Worm (Caenorhabditis elegans) whole organism, L1 larva: ENCODE data around the gene nhr-179.

Experiments used
- C34B4.2 ChIP-seq: sonication (generic microtip); optimal IDR thresholded peaks from 2 replicates; lab custom pipeline; 2017; ENCODE audit warnings: mild to moderate bottlenecking, missing genetic modification characterization, missing compliant biosample characterization
- aly-2 ChIP-seq: fragments of 150-350 bp; optimal IDR thresholded peaks from 2 replicates; lab custom pipeline; 2014; ENCODE audit warnings: missing biosample characterization, missing genetic modification characterization
- blmp-1 ChIP-seq: fragments of 150-350 bp; optimal IDR thresholded peaks from 2 replicates; lab custom pipeline; 2014; ENCODE audit warnings: missing biosample characterization, missing genetic modification characterization
- ceh-63 ChIP-seq: fragments of 200-800 bp; sonication (Bioruptor generic); optimal IDR thresholded peaks from 2 replicates; lab custom pipeline; 2018; ENCODE audit warnings: mild to moderate bottlenecking, missing genetic modification characterization, missing compliant biosample characterization
- ceh-8 ChIP-seq: fragments of 200-800 bp; sonication (Bioruptor generic); optimal IDR thresholded peaks from 2 replicates; lab custom pipeline; 2018; ENCODE audit warnings: mild to moderate bottlenecking, missing genetic modification characterization, moderate library complexity, missing compliant biosample characterization
- ceh-82 ChIP-seq, 3 experiments: fragments of 150-350 bp in 1 of 3; sonication (generic microtip) in 2 of 3; optimal IDR thresholded peaks; 2 replicates each; lab custom pipeline; 2014 to 2017; ENCODE audit warnings: missing biosample characterization in 3 of 3, missing genetic modification characterization in 3 of 3
- dpl-1 ChIP-seq, 3 experiments: fragments of 150-350 bp in 2 of 3; sonication (generic microtip) in 1 of 3; optimal IDR thresholded peaks; 2 replicates each; lab custom pipeline; 2014 to 2017; ENCODE audit warnings: missing biosample characterization in 3 of 3, missing genetic modification characterization in 3 of 3, missing genetic modification reagents in 3 of 3
- dsc-1 ChIP-seq: sonication (generic microtip); optimal IDR thresholded peaks from 2 replicates; lab custom pipeline; 2016; ENCODE audit warnings: mild to moderate bottlenecking, missing genetic modification characterization, missing compliant biosample characterization
- efl-1 ChIP-seq, 4 experiments: fragments of 150-350 bp; optimal IDR thresholded peaks in 3 of 4; peaks in 1 of 4; 1 replicate in 1 of 4; 2 replicates in 3 of 4; lab custom pipeline; 2014; ENCODE audit warnings: missing biosample characterization in 2 of 4, missing genetic modification characterization in 2 of 4, missing genetic modification reagents in 2 of 4
- efl-3 ChIP-seq: fragments of 200-800 bp; sonication (Bioruptor generic); optimal IDR thresholded peaks from 2 replicates; lab custom pipeline; 2018; ENCODE audit warnings: mild to moderate bottlenecking, missing genetic modification characterization, missing compliant biosample characterization
- egl-27 ChIP-seq, 2 experiments: fragments of 150-350 bp in 1 of 2; sonication (generic microtip); optimal IDR thresholded peaks; 3 replicates each; lab custom pipeline; 2017 to 2018; ENCODE audit warnings: missing biosample characterization in 2 of 2, missing genetic modification characterization in 2 of 2, missing genetic modification reagents in 2 of 2
- elt-3 ChIP-seq, 6 experiments: fragments of 150-350 bp in 1 of 6; sonication (generic microtip); optimal IDR thresholded peaks; 2 replicates each; lab custom pipeline; 2017 to 2018; ENCODE audit warnings: missing biosample characterization in 6 of 6, missing genetic modification characterization in 6 of 6, inconsistent platforms in 1 of 6
- ets-5 ChIP-seq: fragments of 200-800 bp; sonication (Bioruptor generic); IDR thresholded peaks from 2 replicates; pipeline ENCODE4 v1.3.6; 2022; ENCODE audit warnings: missing genetic modification characterization, missing compliant biosample characterization
- fkh-4 ChIP-seq: sonication (generic microtip); optimal IDR thresholded peaks from 2 replicates; lab custom pipeline; 2016; ENCODE audit warnings: missing compliant biosample characterization, missing genetic modification characterization, borderline replicate concordance
- hlh-4 ChIP-seq: sonication (generic microtip); optimal IDR thresholded peaks from 2 replicates; lab custom pipeline; 2016; ENCODE audit warnings: mild to moderate bottlenecking, missing genetic modification characterization, missing compliant biosample characterization
- hpl-2 ChIP-seq: fragments of 150-350 bp; optimal IDR thresholded peaks from 2 replicates; lab custom pipeline; 2014; ENCODE audit warnings: missing biosample characterization, missing genetic modification reagents, missing genetic modification characterization
- isw-1 ChIP-seq: fragments of 200-800 bp; sonication (Bioruptor generic); IDR thresholded peaks from 2 replicates; pipeline ENCODE4 v1.3.6; 2022; ENCODE audit warnings: missing genetic modification characterization, missing compliant biosample characterization
- jun-1 ChIP-seq: fragments of 150-350 bp; optimal IDR thresholded peaks from 2 replicates; lab custom pipeline; 2014; ENCODE audit warnings: missing biosample characterization, missing genetic modification reagents, missing genetic modification characterization
- lin-35 ChIP-seq, 2 experiments: fragments of 150-350 bp; optimal IDR thresholded peaks; 2 replicates each; lab custom pipeline; 2014; ENCODE audit warnings: missing biosample characterization in 2 of 2, missing genetic modification characterization in 2 of 2, missing genetic modification reagents in 2 of 2
- lir-3 ChIP-seq: sonication (generic microtip); optimal IDR thresholded peaks from 2 replicates; lab custom pipeline; 2016; ENCODE audit warnings: mild to moderate bottlenecking, missing genetic modification characterization, moderate library complexity, missing compliant biosample characterization; ENCODE audit not compliant: poor library complexity
- lsy-2 ChIP-seq, 2 experiments: fragments of 150-350 bp; optimal IDR thresholded peaks; 2 replicates each; lab custom pipeline; 2014; ENCODE audit warnings: missing biosample characterization in 2 of 2, missing genetic modification characterization in 2 of 2
- mdl-1 ChIP-seq, 2 experiments: fragments of 150-350 bp; optimal IDR thresholded peaks; 2 replicates each; lab custom pipeline; 2014 to 2017; ENCODE audit warnings: missing biosample characterization in 2 of 2, missing genetic modification characterization in 2 of 2, inconsistent platforms in 1 of 2
- nhr-20 ChIP-seq: sonication (generic microtip); optimal IDR thresholded peaks from 2 replicates; lab custom pipeline; 2016; ENCODE audit warnings: mild to moderate bottlenecking, missing genetic modification characterization, missing compliant biosample characterization
- nhr-237 ChIP-seq: fragments of 150-350 bp; optimal IDR thresholded peaks from 2 replicates; lab custom pipeline; 2014; ENCODE audit warnings: missing biosample characterization, missing genetic modification characterization
- nhr-71 ChIP-seq: sonication (generic microtip); optimal IDR thresholded peaks from 2 replicates; lab custom pipeline; 2016; ENCODE audit warnings: mild to moderate bottlenecking, missing genetic modification characterization, moderate library complexity, missing compliant biosample characterization
- nhr-76 ChIP-seq: sonication (generic microtip); optimal IDR thresholded peaks from 2 replicates; lab custom pipeline; 2017; ENCODE audit warnings: missing biosample characterization, missing genetic modification characterization
- nhr-77 ChIP-seq: fragments of 150-350 bp; optimal IDR thresholded peaks from 2 replicates; lab custom pipeline; 2014; ENCODE audit warnings: missing biosample characterization, missing genetic modification characterization
- nhr-85 ChIP-seq: sonication (generic microtip); peaks from one replicate; lab custom pipeline; 2016; ENCODE audit warnings: missing genetic modification characterization, inconsistent platforms, missing compliant biosample characterization
- pax-3 ChIP-seq: fragments of 200-800 bp; sonication (Bioruptor generic); optimal IDR thresholded peaks from 2 replicates; lab custom pipeline; 2018; ENCODE audit warnings: mild to moderate bottlenecking, missing genetic modification characterization, moderate library complexity, missing compliant biosample characterization
- pqm-1 ChIP-seq: sonication (generic microtip); optimal IDR thresholded peaks from 3 replicates; lab custom pipeline; 2017; ENCODE audit warnings: missing biosample characterization, missing genetic modification characterization
- rnt-1 ChIP-seq: sonication (generic microtip); optimal IDR thresholded peaks from 2 replicates; lab custom pipeline; 2016; ENCODE audit warnings: mild to moderate bottlenecking, missing genetic modification characterization, moderate library complexity, missing compliant biosample characterization
- snpc-4 ChIP-seq: fragments of 150-350 bp; optimal IDR thresholded peaks from 2 replicates; lab custom pipeline; 2014; ENCODE audit warnings: missing biosample characterization, missing genetic modification characterization
- snu-23 ChIP-seq: sonication (generic microtip); optimal IDR thresholded peaks from 2 replicates; lab custom pipeline; 2016; ENCODE audit warnings: missing genetic modification characterization, missing compliant biosample characterization
- tlp-1 ChIP-seq: fragments of 150-350 bp; optimal IDR thresholded peaks from 2 replicates; lab custom pipeline; 2014; ENCODE audit warnings: missing biosample characterization, missing genetic modification characterization
- unc-30 ChIP-seq: sonication (generic microtip); optimal IDR thresholded peaks from 2 replicates; lab custom pipeline; 2017; ENCODE audit warnings: missing biosample characterization, missing genetic modification characterization
- unc-86 ChIP-seq: sonication (generic microtip); optimal IDR thresholded peaks from 2 replicates; lab custom pipeline; 2016; ENCODE audit warnings: missing genetic modification characterization, missing compliant biosample characterization
- unc-98 ChIP-seq: fragments of 200-800 bp; sonication (Bioruptor generic); IDR thresholded peaks from 2 replicates; pipeline ENCODE4 v1.3.6; 2022; ENCODE audit warnings: missing genetic modification characterization, missing compliant biosample characterization
- xbp-1 ChIP-seq: sonication (generic microtip); optimal IDR thresholded peaks from 2 replicates; lab custom pipeline; 2016; ENCODE audit warnings: missing genetic modification characterization, missing compliant biosample characterization

nhr-179 gene

DNA sequence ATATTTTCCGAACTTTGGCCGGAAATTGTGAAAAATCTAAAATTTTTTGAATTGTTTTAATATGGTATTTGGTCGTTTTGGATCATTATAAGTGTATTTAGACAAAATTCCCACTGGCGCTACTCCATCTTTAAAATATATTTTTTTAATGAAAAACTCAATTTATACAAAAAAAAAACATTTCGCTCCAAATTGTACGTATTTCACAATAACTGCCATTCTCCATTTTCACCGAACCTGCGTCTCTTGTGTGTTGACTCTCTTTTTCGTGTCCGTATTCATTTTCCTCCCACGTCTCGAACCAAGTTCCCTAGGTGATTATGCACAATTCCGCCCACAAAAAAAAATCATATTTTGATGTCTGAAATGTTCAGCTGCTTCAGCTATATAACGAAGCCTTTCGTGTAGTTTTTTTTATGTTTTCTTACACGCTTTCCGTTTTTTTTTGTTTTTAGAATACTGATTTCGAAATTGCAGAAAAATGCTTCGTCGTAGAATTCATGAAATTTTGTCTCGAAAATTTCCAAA is 18.0 kb downstream of the nhr-179 start, which contains the start of gene F16B4.2:
TSS of gene F16B4.2 (plus strand) at position 478 of the 528 bp plus-strand sequence.
- TF ChIP-seq nhr-77 (tag; lab: Kevin White, UChicago) (no peak), xbp-1 (tag; lab: Kevin White, UChicago) (no peak), isw-1 (GFP tag; lab: Robert Waterston, UW) (no peak), ceh-8 (GFP tag; lab: Kevin White, UChicago) (no peak), efl-1 (optimal IDR thresholded peaks at IDR 0.05; lab: Kevin White, UChicago) (no peak), efl-1 (GFP tag; optimal IDR thresholded peaks at IDR 0.05 in 1 of 2; lab: Kevin White, UChicago) (peak in 1 of 2 experiments; percentile 72), jun-1 (tag; lab: Kevin White, UChicago) (no peak)

DNA sequence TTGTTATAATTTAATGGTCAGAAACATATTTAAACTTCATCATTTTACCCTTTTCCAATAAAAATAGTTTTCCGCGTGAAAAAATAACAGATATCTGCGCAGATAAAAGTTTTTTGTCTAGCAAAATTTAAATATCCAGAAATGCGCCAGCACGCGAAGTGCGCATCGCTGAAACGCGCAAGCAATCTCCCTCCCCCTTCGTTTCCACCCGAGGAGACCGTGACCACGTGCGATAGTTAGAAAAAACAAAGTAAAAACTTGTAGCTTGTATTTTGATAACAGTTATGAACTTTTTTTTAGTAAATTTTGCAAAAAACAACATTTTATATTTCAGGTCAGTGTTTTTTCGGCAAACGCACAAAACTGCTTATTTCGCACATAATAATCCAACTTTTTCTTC is 19.6 kb downstream of the nhr-179 start:
- peak in 1 of 3 experiments; percentile 20 for TF ChIP-seq dpl-1 (GFP tag; optimal IDR thresholded peaks at IDR 0.05; lab: Kevin White, UChicago)
- TF ChIP-seq efl-1 (optimal IDR thresholded peaks at IDR 0.05; lab: Kevin White, UChicago), result peak in 1 of 2 experiments; percentile 15
- peak in 1 of 2 experiments; percentile 87 for TF ChIP-seq efl-1 (GFP tag; optimal IDR thresholded peaks at IDR 0.05 in 1 of 2; lab: Kevin White, UChicago)
- TF ChIP-seq nhr-20 (tag; lab: Kevin White, UChicago), result peak; percentile 6
- TF ChIP-seq lin-35 (GFP tag; optimal IDR thresholded peaks at IDR 0.05; lab: Kevin White, UChicago), result peak in 1 of 2 experiments; percentile 28
- TF ChIP-seq nhr-71 (tag; lab: Kevin White, UChicago), result peak; percentile 29
- peak; percentile 14 for TF ChIP-seq snu-23 (GFP tag; lab: Kevin White, UChicago)
- TF ChIP-seq, all 84 proteins: peak for 6; not testable (repeated sequence) for 78

DNA sequence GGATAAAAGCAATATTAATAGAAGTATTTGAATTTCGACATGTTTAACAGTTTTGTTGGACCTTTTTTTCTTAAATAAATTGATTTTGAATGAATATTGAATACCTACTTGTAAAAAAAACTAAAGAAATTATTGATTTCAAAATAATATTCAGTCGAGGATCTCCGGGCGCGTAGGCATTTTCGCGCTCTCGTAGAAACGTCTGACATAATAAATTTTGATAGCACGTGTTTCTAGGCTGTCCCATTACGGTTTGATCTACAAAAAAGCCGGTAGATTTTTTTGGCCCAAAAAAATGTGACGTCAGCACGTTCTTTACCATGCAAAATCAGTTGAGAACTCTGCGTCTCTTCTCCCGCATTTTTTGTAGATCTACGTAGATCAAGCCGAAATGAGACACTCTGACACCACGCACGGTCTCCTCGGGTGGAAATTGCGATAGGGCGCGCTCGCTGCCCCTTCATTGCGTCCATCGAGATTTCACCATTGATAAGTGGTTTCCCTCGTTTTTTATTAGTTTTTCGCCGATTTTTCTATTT is 24.0 kb downstream of the nhr-179 start:
- TF ChIP-seq ceh-63 (GFP tag; lab: Kevin White, UChicago), result no peak
- no peak for TF ChIP-seq ceh-82 (tag; optimal IDR thresholded peaks at IDR 0.05; lab: Kevin White, UChicago)
- no peak for TF ChIP-seq ets-5 (GFP tag; lab: Robert Waterston, UW)
- no peak for TF ChIP-seq mdl-1 (tag; optimal IDR thresholded peaks at IDR 0.05; lab: Kevin White, UChicago)
- no peak for TF ChIP-seq lsy-2 (tag; optimal IDR thresholded peaks at IDR 0.05; lab: Kevin White, UChicago)
- TF ChIP-seq nhr-85 (tag; lab: Kevin White, UChicago), result no peak
- no peak for TF ChIP-seq unc-98 (GFP tag; lab: Robert Waterston, UW)
- no peak for TF ChIP-seq rnt-1 (tag; lab: Kevin White, UChicago)

DNA sequence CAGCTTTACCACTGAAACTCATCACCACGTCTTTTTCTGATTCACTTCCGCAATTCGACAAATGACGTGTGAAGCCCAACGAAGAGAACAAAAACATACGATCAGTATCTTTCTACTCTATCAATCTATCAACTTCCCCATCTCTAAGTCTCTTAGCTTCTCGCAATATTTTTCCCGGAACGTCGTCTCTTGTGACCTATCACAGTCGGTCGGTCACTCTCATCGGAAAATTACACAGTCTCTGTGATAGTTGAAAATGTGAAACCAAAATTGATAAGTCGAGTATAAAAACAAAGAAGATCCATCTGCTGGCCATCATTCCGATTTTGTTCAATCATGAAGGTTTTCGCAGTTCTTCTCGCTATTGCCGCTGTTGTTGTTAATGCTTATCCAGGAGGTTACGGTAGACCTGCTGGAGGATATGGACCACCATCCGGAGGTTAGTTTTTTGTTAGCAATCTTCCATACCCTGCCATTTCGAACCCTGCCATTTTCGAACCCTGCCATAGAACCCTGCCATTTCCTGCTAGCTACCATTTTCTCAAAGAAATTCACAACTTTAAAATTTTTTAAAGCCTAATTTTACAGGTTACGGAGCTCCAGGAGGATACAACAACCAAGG is 24.8 kb downstream of the nhr-179 start, which contains the start of gene F16B4.4:
TSS of gene F16B4.4 (plus strand) at position 221 of the 622 bp plus-strand sequence.
- no peak for TF ChIP-seq nhr-76 (tag; lab: Kevin White, UChicago)
- peak in 2 of 6 experiments; percentile 58 to 71 for TF ChIP-seq elt-3 (tag; optimal IDR thresholded peaks at IDR 0.05; lab: Kevin White, UChicago)
- TF ChIP-seq pax-3 (tag; lab: Kevin White, UChicago), result no peak
- peak; percentile 13 for TF ChIP-seq snu-23 (GFP tag; lab: Kevin White, UChicago)
- TF ChIP-seq lir-3 (tag; lab: Kevin White, UChicago), result no peak
- peak; percentile 75 for TF ChIP-seq blmp-1 (tag; lab: Kevin White, UChicago)
- TF ChIP-seq jun-1 (tag; lab: Kevin White, UChicago), result peak; percentile 30
- peak in 1 of 2 experiments; percentile 18 for TF ChIP-seq lin-35 (GFP tag; optimal IDR thresholded peaks at IDR 0.05; lab: Kevin White, UChicago)
- peak; percentile 45 for TF ChIP-seq nhr-20 (tag; lab: Kevin White, UChicago)
- peak; percentile 17 for TF ChIP-seq nhr-71 (tag; lab: Kevin White, UChicago)
- TF ChIP-seq nhr-85 (tag; lab: Kevin White, UChicago), result peak; percentile 74

DNA sequence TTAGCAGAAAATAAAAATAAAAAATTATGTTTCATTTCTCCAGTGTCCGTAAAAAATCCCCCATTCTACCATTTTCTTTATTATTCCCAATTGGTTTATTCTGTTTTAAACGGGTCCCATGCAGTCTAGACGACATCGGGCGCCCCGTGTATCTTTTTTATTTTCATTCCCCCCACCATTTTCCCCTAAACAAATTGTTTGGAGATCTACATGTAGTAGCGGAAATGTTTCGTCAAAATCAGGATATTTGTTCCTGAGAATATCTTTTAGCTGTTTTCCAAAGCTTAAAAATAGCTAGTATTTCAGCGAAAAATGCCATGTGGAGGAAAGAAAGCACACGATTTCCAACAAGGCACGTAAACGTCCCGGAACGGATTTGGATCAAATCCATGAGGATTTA is 30.5 kb downstream of the nhr-179 start, which contains the start of gene F16B4.5:
TSS of gene F16B4.5 (plus strand) at position 301 of the 400 bp plus-strand sequence.
- TF ChIP-seq tlp-1 (tag; lab: Kevin White, UChicago), result no peak
- TF ChIP-seq nhr-237 (tag; lab: Kevin White, UChicago), result no peak
- no peak for TF ChIP-seq aly-2
- TF ChIP-seq efl-3 (GFP tag; lab: Kevin White, UChicago), result no peak
- TF ChIP-seq rnt-1 (tag; lab: Kevin White, UChicago), result no peak
- no peak for TF ChIP-seq snu-23 (GFP tag; lab: Kevin White, UChicago)
- TF ChIP-seq pqm-1 (tag; lab: Kevin White, UChicago), result no peak
- no peak for TF ChIP-seq snpc-4 (tag; lab: Kevin White, UChicago)
- no peak for TF ChIP-seq lin-35 (GFP tag; optimal IDR thresholded peaks at IDR 0.05; lab: Kevin White, UChicago)
- no peak for TF ChIP-seq C34B4.2 (tag; lab: Kevin White, UChicago)
- no peak for TF ChIP-seq xbp-1 (tag; lab: Kevin White, UChicago)
- TF ChIP-seq fkh-4, result no peak
- no peak for TF ChIP-seq hlh-4 (tag; lab: Kevin White, UChicago)
- no peak for TF ChIP-seq egl-27 (tag; optimal IDR thresholded peaks at IDR 0.05; lab: Kevin White, UChicago)
- no peak for TF ChIP-seq dpl-1 (GFP tag; optimal IDR thresholded peaks at IDR 0.05; lab: Kevin White, UChicago)
- TF ChIP-seq dsc-1, result no peak
- no peak for TF ChIP-seq hpl-2 (GFP tag; lab: Kevin White, UChicago)
- TF ChIP-seq ceh-63 (GFP tag; lab: Kevin White, UChicago), result no peak
- TF ChIP-seq unc-86 (tag; lab: Kevin White, UChicago), result no peak
- no peak for TF ChIP-seq unc-30
